Worm (Caenorhabditis elegans): ENCODE measurements around the gene Y2H9A.4.
A peak's percentile ranks its signal among the peaks of the same experiment; 100 is the strongest.

The Y2H9A.4 gene

ce11 chrV:13415462-13415861 lies 30.2 kb upstream of the Y2H9A.4 start:
- TF ChIP-seq ztf-26 (tag; optimal IDR thresholded peaks at IDR 0.05) (no peak), K11D2.4 (GFP tag; IDR thresholded peaks at IDR 0.05) (no peak), ceh-91 (GFP tag; IDR thresholded peaks at IDR 0.05) (no peak), attf-5 (GFP tag; optimal IDR thresholded peaks at IDR 0.05) (no peak), mxl-1 (tag; optimal IDR thresholded peaks at IDR 0.05) (no peak), ceh-40 (GFP tag; IDR thresholded peaks at IDR 0.05) (no peak), dox-1 (GFP tag; IDR thresholded peaks at IDR 0.05) (no peak), Y67H2A.10 (GFP tag; conservative IDR thresholded peaks at IDR 0.05) (no peak), zfh-2 (GFP tag; conservative IDR thresholded peaks at IDR 0.05) (no peak; the same call in 1 of the 2 replicates), madf-8 (GFP tag; conservative IDR thresholded peaks at IDR 0.05) (no peak), akir-1 (GFP tag; optimal IDR thresholded peaks at IDR 0.05) (no peak), T07F8.4 (tag; optimal IDR thresholded peaks at IDR 0.05) (no peak), zim-3 (tag; optimal IDR thresholded peaks at IDR 0.05) (peak; percentile 30), gei-17 (GFP tag; optimal IDR thresholded peaks at IDR 0.05) (no peak), sea-2 (GFP tag; IDR thresholded peaks at IDR 0.05) (no peak), aptf-3 (GFP tag; IDR thresholded peaks at IDR 0.05) (0 out of 2 replicates have a peak, but pooled peaks have one; percentile 45), die-1 (tag; optimal IDR thresholded peaks at IDR 0.05) (no peak), tlf-1 (GFP tag; optimal IDR thresholded peaks at IDR 0.05) (no peak), unc-130 (GFP tag; optimal IDR thresholded peaks at IDR 0.05) (no peak), ceh-79 (tag; optimal IDR thresholded peaks at IDR 0.05) (no peak), ztf-6 (GFP tag; IDR thresholded peaks at IDR 0.05) (no peak), fkh-3 (tag; optimal IDR thresholded peaks at IDR 0.05) (no peak), rec-8 (tag; optimal IDR thresholded peaks at IDR 0.05) (no peak), lir-1 (GFP tag; conservative IDR thresholded peaks at IDR 0.05) (no peak), nfyb-1 (GFP tag; IDR thresholded peaks at IDR 0.05) (0 out of 2 replicates have a peak, but pooled peaks have one; percentile 48), ztf-3 (GFP tag; optimal IDR thresholded peaks at IDR 0.05) (no peak), ceh-100 (GFP tag; IDR thresholded peaks at IDR 0.05) (no peak), chd-7 (tag; optimal IDR thresholded peaks at IDR 0.05) (no peak), mel-28 (tag; optimal IDR thresholded peaks at IDR 0.05; ENCODE audit: borderline replicate concordance) (no peak), ztf-18 (tag; optimal IDR thresholded peaks at IDR 0.05) (no peak), lin-26 (GFP tag; IDR thresholded peaks at IDR 0.05) (no peak), madf-6 (GFP tag; IDR thresholded peaks at IDR 0.05) (no peak), nhr-179 (tag; optimal IDR thresholded peaks at IDR 0.05) (no peak), egrh-3 (GFP tag; IDR thresholded peaks at IDR 0.05) (peak; percentile 98), F39B2.1 (GFP tag; IDR thresholded peaks at IDR 0.05) (no peak), nhr-27 (tag; optimal IDR thresholded peaks at IDR 0.05) (no peak), Y53G8AR.9 (GFP tag; conservative IDR thresholded peaks at IDR 0.05) (no peak), ztf-22 (GFP tag; optimal IDR thresholded peaks at IDR 0.05) (no peak), ztf-28 (GFP tag; IDR thresholded peaks at IDR 0.05) (0 out of 2 replicates have a peak, but pooled peaks have one; percentile 26), ekl-4 (GFP tag; IDR thresholded peaks at IDR 0.05) (no peak), C06A6.2 (GFP tag; conservative IDR thresholded peaks at IDR 0.05) (no peak), Y95B8A.8 (GFP tag; IDR thresholded peaks at IDR 0.05) (no peak), sptf-2 (GFP tag; optimal IDR thresholded peaks at IDR 0.05) (no peak), F57A8.1 (GFP tag; optimal IDR thresholded peaks at IDR 0.05) (no peak), hmg-20 (GFP tag; IDR thresholded peaks at IDR 0.05) (no peak), tbp1 (GFP tag; optimal IDR thresholded peaks at IDR 0.05) (no peak), egl-44 (GFP tag; IDR thresholded peaks at IDR 0.05) (no peak), snpc-1.1 (tag; optimal IDR thresholded peaks at IDR 0.05; ENCODE audit: insufficient read depth) (no peak), F37B4.10 (GFP tag; IDR thresholded peaks at IDR 0.05) (no peak), F57C9.4 (tag; optimal IDR thresholded peaks at IDR 0.05) (no peak)
